Worm (Caenorhabditis elegans) whole organism, L3 larva: ENCODE measurements around the gene lin-3.

Experiments used
- ceh-9 ChIP-seq: sonication (generic microtip); optimal IDR thresholded peaks from 2 replicates; lab custom pipeline; 2018; ENCODE audit warnings: missing biosample characterization, missing genetic modification characterization
- egl-5 ChIP-seq: fragments of 150-350 bp; optimal IDR thresholded peaks from 2 replicates; lab custom pipeline; 2017; ENCODE audit warnings: missing biosample characterization, missing genetic modification reagents, missing genetic modification characterization, inconsistent platforms
- fos-1 ChIP-seq: fragments of 150-350 bp; optimal IDR thresholded peaks from 2 replicates; lab custom pipeline; 2014; ENCODE audit warnings: missing biosample characterization, missing genetic modification characterization
- lin-15B ChIP-seq: fragments of 150-350 bp; optimal IDR thresholded peaks from 2 replicates; lab custom pipeline; 2014; ENCODE audit warnings: missing biosample characterization, missing genetic modification characterization
- mdl-1 ChIP-seq: fragments of 150-350 bp; optimal IDR thresholded peaks from 2 replicates; lab custom pipeline; 2014; ENCODE audit warnings: missing biosample characterization, missing genetic modification characterization
- nfya-1 ChIP-seq: sonication (generic microtip); optimal IDR thresholded peaks from 2 replicates; lab custom pipeline; 2017; ENCODE audit warnings: missing genetic modification characterization, mild to moderate bottlenecking, missing compliant biosample characterization, antibody characterized with exemption, moderate library complexity; ENCODE audit not compliant: insufficient read depth
- nhr-237 ChIP-seq: fragments of 150-350 bp; optimal IDR thresholded peaks from 2 replicates; lab custom pipeline; 2014; ENCODE audit warnings: missing biosample characterization, missing genetic modification characterization
- pha-4 ChIP-seq: fragments of 150-350 bp; optimal IDR thresholded peaks from 2 replicates; lab custom pipeline; 2014; ENCODE audit warnings: missing biosample characterization, missing genetic modification reagents, missing genetic modification characterization
- sea-2 ChIP-seq: fragments of 150-350 bp; sonication (generic microtip); optimal IDR thresholded peaks from 4 replicates; lab custom pipeline; 2014; ENCODE audit warnings: missing biosample characterization, missing genetic modification reagents, missing genetic modification characterization
- tbx-2 ChIP-seq: sonication (generic microtip); optimal IDR thresholded peaks from 2 replicates; lab custom pipeline; 2016; ENCODE audit warnings: mild to moderate bottlenecking, missing genetic modification characterization, missing compliant biosample characterization
- unc-39 ChIP-seq: sonication (generic microtip); optimal IDR thresholded peaks from 4 replicates; lab custom pipeline; 2017; ENCODE audit warnings: missing biosample characterization, missing genetic modification characterization
- ztf-4 ChIP-seq: fragments of 150-350 bp; optimal IDR thresholded peaks from 2 replicates; lab custom pipeline; 2014; ENCODE audit warnings: missing biosample characterization, missing genetic modification characterization

Gene lin-3

ce11 chrIV:11110995-11111619 is 57.0 kb downstream of the lin-3 start, which contains the start of gene rps-5 (continued):
- no peak for TF ChIP-seq unc-39
- TF ChIP-seq mdl-1: no peak

DNA sequence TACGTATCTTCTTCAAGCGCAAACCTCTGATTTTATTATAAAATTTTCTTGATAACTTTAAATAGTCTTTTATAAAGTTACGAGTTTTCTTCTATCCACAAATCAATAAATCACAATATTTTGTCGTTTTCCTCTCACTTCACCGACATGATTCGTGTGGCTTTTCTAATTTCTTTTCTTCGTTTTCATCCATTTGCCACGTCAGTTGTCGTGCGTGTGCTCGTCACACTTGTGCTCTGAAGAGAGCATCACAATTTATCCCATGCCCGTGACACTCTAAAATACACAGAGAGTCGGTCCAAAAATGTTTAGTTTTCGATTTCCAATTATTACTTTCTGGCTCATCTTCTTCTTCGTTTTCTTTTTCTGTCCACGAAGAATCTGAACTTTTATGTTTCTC is 57.8 kb downstream of the lin-3 start:
- TF ChIP-seq ceh-9 (no peak), nfya-1 (peak; percentile 24), nhr-237 (tag; lab: Kevin White, UChicago) (no peak), egl-5 (peak; percentile 3)

- TF ChIP-seq lin-15B (tag; lab: Kevin White, UChicago): no peak
- no peak for TF ChIP-seq ztf-4
- TF ChIP-seq sea-2 (GFP tag; lab: Kevin White, UChicago): no peak
- no peak for TF ChIP-seq fos-1
- no peak for TF ChIP-seq pha-4 (tag; lab: Kevin White, UChicago)
- TF ChIP-seq ceh-9: no peak
- no peak for TF ChIP-seq tbx-2
Measured at ce11 chrIV:11112641-11113040, 58.5 kb downstream of the lin-3 start, which contains the start of gene clc-9. Gene clc-9 (plus strand): TSS chrIV:11112941.
